Worm (Caenorhabditis elegans) whole organism, young adult: ENCODE data around the gene F41C6.7.

Experiments used
- C17E4.6 ChIP-seq: fragments of 200-800 bp; sonication (Bioruptor generic); IDR thresholded peaks from 2 replicates; pipeline ENCODE4 v1.3.6; 2022; ENCODE audit warnings: missing genetic modification reagents, missing genetic modification characterization, missing compliant biosample characterization
- F10E7.11 ChIP-seq: sonication (generic microtip); optimal IDR thresholded peaks from 2 replicates; lab custom pipeline; 2017; ENCODE audit warnings: mild to moderate bottlenecking, missing genetic modification characterization, moderate library complexity, missing compliant biosample characterization
- F57C9.4 ChIP-seq: sonication (generic microtip); optimal IDR thresholded peaks from 2 replicates; lab custom pipeline; 2017; ENCODE audit warnings: mild to moderate bottlenecking, missing genetic modification characterization, missing compliant biosample characterization
- attf-6 ChIP-seq: fragments of 200-800 bp; sonication (Bioruptor generic); IDR thresholded peaks from 2 replicates; pipeline ENCODE4 v1.3.6; 2022; ENCODE audit warnings: missing genetic modification reagents, missing genetic modification characterization, missing compliant biosample characterization
- ets-4 ChIP-seq: fragments of 200-800 bp; sonication (Bioruptor generic); optimal IDR thresholded peaks from 2 replicates; lab custom pipeline; 2018; ENCODE audit warnings: mild to moderate bottlenecking, missing genetic modification characterization, missing compliant biosample characterization
- hlh-26 ChIP-seq: fragments of 200-800 bp; sonication (Bioruptor generic); conservative IDR thresholded peaks from 2 replicates; pipeline ENCODE4 v1.3.6; 2022; ENCODE audit warnings: missing genetic modification reagents, missing genetic modification characterization, missing compliant biosample characterization
- hsf-1 ChIP-seq: fragments of 200-800 bp; sonication (Bioruptor generic); IDR thresholded peaks from 2 replicates; pipeline ENCODE4 v1.3.6; 2022; ENCODE audit warnings: missing genetic modification reagents, missing genetic modification characterization, missing compliant biosample characterization
- lin-26 ChIP-seq: fragments of 200-800 bp; sonication (Bioruptor generic); IDR thresholded peaks from 2 replicates; pipeline ENCODE4 v1.3.6; 2022; ENCODE audit warnings: missing genetic modification reagents, missing genetic modification characterization, missing compliant biosample characterization
- mel-28 ChIP-seq: sonication (generic microtip); optimal IDR thresholded peaks from 2 replicates; lab custom pipeline; 2016; ENCODE audit warnings: borderline replicate concordance, mild to moderate bottlenecking, missing genetic modification characterization, missing compliant biosample characterization
- pha-4 ChIP-seq: fragments of 150-350 bp; sonication (generic microtip); optimal IDR thresholded peaks from 2 replicates; lab custom pipeline; 2014; ENCODE audit warnings: missing biosample characterization, missing genetic modification reagents, missing genetic modification characterization
- sea-2 ChIP-seq: fragments of 200-800 bp; sonication (Bioruptor generic); IDR thresholded peaks from 2 replicates; pipeline ENCODE4 v1.3.6; 2022; ENCODE audit warnings: missing genetic modification characterization, missing compliant biosample characterization
- ztf-22 ChIP-seq: fragments of 200-800 bp; sonication (Bioruptor generic); optimal IDR thresholded peaks from 2 replicates; lab custom pipeline; 2018; ENCODE audit warnings: mild to moderate bottlenecking, missing genetic modification characterization, moderate library complexity, missing compliant biosample characterization

DNA sequence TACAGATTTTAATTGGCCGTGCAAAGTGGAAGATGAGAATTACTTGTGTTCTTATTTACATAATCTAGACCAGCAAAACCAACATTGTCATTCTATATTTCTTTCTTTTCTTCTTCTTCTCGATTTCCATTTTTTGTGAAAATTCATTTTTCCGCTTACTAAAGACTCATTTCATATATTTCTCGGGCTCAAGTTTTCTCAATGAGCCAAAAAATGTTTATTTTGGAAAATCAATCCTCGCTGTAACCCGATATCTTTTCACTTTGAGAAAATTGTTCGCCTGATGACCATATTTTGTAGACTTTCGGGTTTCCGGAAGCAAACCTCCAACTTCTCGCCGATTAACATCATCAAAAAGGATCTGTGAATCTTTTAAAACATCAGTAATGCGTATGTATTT is 28.9 kb upstream of the F41C6.7 start, which contains the start of gene nhx-4:
- TF ChIP-seq sea-2 (GFP tag; lab: Robert Waterston, UW) (no peak), C17E4.6 (GFP tag; lab: Robert Waterston, UW) (no peak), hsf-1 (GFP tag; lab: Robert Waterston, UW) (no peak), ets-4 (no peak), F10E7.11 (tag; lab: Kevin White, UChicago) (no peak), hlh-26 (no peak), attf-6 (GFP tag; lab: Robert Waterston, UW) (no peak), pha-4 (tag; lab: Kevin White, UChicago) (no peak), F57C9.4 (tag; lab: Kevin White, UChicago) (no peak), mel-28 (tag; lab: Kevin White, UChicago) (no peak), lin-26 (GFP tag; lab: Robert Waterston, UW) (no peak), ztf-22 (GFP tag; lab: Kevin White, UChicago) (no peak)
